Fruit fly (Drosophila melanogaster) whole organism, embryonic: ENCODE data around the gene trem.

Source experiments
- CG17328 ChIP-seq: fragments of 200-800 bp; sonication (Bioruptor generic); IDR thresholded peaks from 2 replicates; pipeline ENCODE4 v1.3.6; 2022; ENCODE audit warnings: missing biosample characterization, missing genetic modification characterization
- CG30020 ChIP-seq: fragments of 200-800 bp; optimal IDR thresholded peaks from 2 replicates; lab custom pipeline; 2019; ENCODE audit warnings: missing biosample characterization, mild to moderate bottlenecking, missing genetic modification characterization, moderate library complexity
- CoRest ChIP-seq: fragments of 200-800 bp; sonication (Bioruptor generic); optimal IDR thresholded peaks from 3 replicates; lab custom pipeline; 2018; ENCODE audit warnings: missing biosample characterization, mild to moderate bottlenecking, missing genetic modification characterization, moderate library complexity
- Nf-YB ChIP-seq: fragments of 200-800 bp; sonication (Bioruptor generic); optimal IDR thresholded peaks from 3 replicates; lab custom pipeline; 2019; ENCODE audit warnings: missing biosample characterization, mild to moderate bottlenecking, missing genetic modification characterization, moderate library complexity
- Tbp ChIP-seq: fragments of >200 bp; optimal IDR thresholded peaks from 2 replicates; lab custom pipeline; 2018; ENCODE audit warnings: missing biosample characterization, missing genetic modification characterization
- bbx ChIP-seq: fragments of 200-800 bp; sonication (Bioruptor generic); IDR thresholded peaks from 2 replicates; pipeline ENCODE4 v1.3.6; 2022; ENCODE audit warnings: missing biosample characterization, missing genetic modification characterization; ENCODE audit not compliant: partially characterized antibody
- dmrt11E ChIP-seq: fragments of 200-800 bp; sonication (Bioruptor generic); optimal IDR thresholded peaks from 3 replicates; lab custom pipeline; 2018; ENCODE audit warnings: missing biosample characterization, mild to moderate bottlenecking, missing genetic modification characterization, moderate library complexity
- hth ChIP-seq: fragments of >200 bp; optimal IDR thresholded peaks from 2 replicates; lab custom pipeline; 2017; ENCODE audit warnings: inconsistent platforms
- kay ChIP-seq: fragments of 200-800 bp; sonication (Bioruptor generic); optimal IDR thresholded peaks from 2 replicates; lab custom pipeline; 2016; ENCODE audit warnings: missing biosample characterization, missing genetic modification characterization
- lilli ChIP-seq: fragments of 200-800 bp; sonication (Bioruptor generic); optimal IDR thresholded peaks from 3 replicates; lab custom pipeline; 2016; ENCODE audit warnings: missing biosample characterization, missing genetic modification characterization
- phol ChIP-seq: fragments of 200-800 bp; sonication (Bioruptor generic); optimal IDR thresholded peaks from 3 replicates; lab custom pipeline; 2018; ENCODE audit warnings: missing biosample characterization, mild to moderate bottlenecking, missing genetic modification characterization, moderate library complexity
- sisA ChIP-seq: fragments of 200-800 bp; sonication (Bioruptor generic); IDR thresholded peaks from 2 replicates; pipeline ENCODE4 v1.3.6; 2022; ENCODE audit warnings: missing biosample characterization, missing genetic modification characterization
- sqz ChIP-seq: fragments of 200-800 bp; sonication (Bioruptor generic); optimal IDR thresholded peaks from 3 replicates; lab custom pipeline; 2018; ENCODE audit warnings: missing biosample characterization, mild to moderate bottlenecking, missing genetic modification characterization
- wdn ChIP-seq: fragments of 200-800 bp; sonication (Bioruptor generic); IDR thresholded peaks from 2 replicates; pipeline ENCODE4 v1.3.6; 2022; ENCODE audit warnings: missing biosample characterization, missing genetic modification characterization

DNA sequence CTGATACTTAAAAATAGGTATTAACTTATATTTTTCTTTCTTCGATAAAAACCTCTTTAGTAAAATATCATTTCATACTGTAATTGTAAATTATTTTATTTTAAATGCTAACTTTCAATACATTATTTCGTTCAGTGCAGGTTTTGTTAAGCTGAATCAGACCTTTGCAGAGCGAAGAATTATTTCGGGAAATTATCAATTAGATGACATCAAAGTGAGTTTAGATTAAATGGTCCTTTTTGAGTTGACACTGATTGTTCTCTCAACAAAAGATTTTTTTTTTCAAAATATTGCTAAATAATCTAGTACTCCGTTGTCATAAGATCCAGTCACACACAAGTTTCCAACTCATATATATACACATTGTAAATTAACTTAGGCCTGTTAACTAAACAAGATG lies 11.3 kb upstream of the trem start, which contains the start of the genes CG33934 and Indy-2:
- TF ChIP-seq CG30020 (tag; lab: Kevin White, UChicago) (no peak), sqz (GFP tag; lab: Kevin White, UChicago) (no peak), phol (tag; lab: Kevin White, UChicago) (no peak), kay (GFP tag; lab: Kevin White, UChicago) (no peak), lilli (GFP tag; lab: Kevin White, UChicago) (no peak), CoRest (tag; lab: Kevin White, UChicago) (no peak), bbx (GFP tag; lab: Robert Waterston, UW) (no peak), CG17328 (GFP tag; lab: Robert Waterston, UW) (no peak), Nf-YB (GFP tag; lab: Kevin White, UChicago) (no peak), Tbp (GFP tag; lab: Kevin White, UChicago) (no peak), hth (no peak), dmrt11E (no peak), sisA (GFP tag; lab: Robert Waterston, UW) (no peak), wdn (GFP tag; lab: Robert Waterston, UW) (no peak)
